Fruit fly (Drosophila melanogaster): ENCODE measurements around the gene hid.
A peak's percentile ranks its signal among the peaks of the same experiment; 100 is the strongest.

The hid gene

dm6 chr3L:18144620-18145019 lies 40.8 kb downstream of the hid start (continued):
- TF ChIP-seq Doc3 (GFP tag; IDR thresholded peaks at IDR 0.05; ENCODE audit: partially characterized antibody), result no peak
- TF ChIP-seq CG33213 (GFP tag; optimal IDR thresholded peaks at IDR 0.05), result no peak
- no peak for TF ChIP-seq grn (GFP tag; optimal IDR thresholded peaks at IDR 0.05)
- no peak for TF ChIP-seq Aef1 (GFP tag; IDR thresholded peaks at IDR 0.05)
- no peak for TF ChIP-seq CG11696 (GFP tag; IDR thresholded peaks at IDR 0.05)
- no peak for TF ChIP-seq dmrt11E (tag; optimal IDR thresholded peaks at IDR 0.05)
- no peak for TF ChIP-seq wdn (GFP tag; IDR thresholded peaks at IDR 0.05)
- no peak for TF ChIP-seq CG3847 (GFP tag; IDR thresholded peaks at IDR 0.05)
- TF ChIP-seq dysf (GFP tag; IDR thresholded peaks at IDR 0.05), result no peak
- TF ChIP-seq CG8924 (tag; optimal IDR thresholded peaks at IDR 0.05), result no peak
- no peak for TF ChIP-seq CG15479 (GFP tag; optimal IDR thresholded peaks at IDR 0.05)
- peak; percentile 2 for TF ChIP-seq CG1792 (GFP tag; optimal IDR thresholded peaks at IDR 0.05)
- TF ChIP-seq CG6854 (GFP tag; optimal IDR thresholded peaks at IDR 0.05), result peak; percentile 20
- no peak for TF ChIP-seq Myb (GFP tag; optimal IDR thresholded peaks at IDR 0.05)
- no peak for TF ChIP-seq pan (optimal IDR thresholded peaks at IDR 0.05)
- TF ChIP-seq pan (GFP tag; optimal IDR thresholded peaks at IDR 0.05 in 1 of 2, IDR thresholded peaks at IDR 0.05 in 1 of 2), result no peak
- no peak for TF ChIP-seq lmd (GFP tag; IDR thresholded peaks at IDR 0.05)
- no peak for TF ChIP-seq btn (GFP tag; optimal IDR thresholded peaks at IDR 0.05)
- no peak for TF ChIP-seq CG3163 (GFP tag; optimal IDR thresholded peaks at IDR 0.05)
- TF ChIP-seq row (GFP tag; IDR thresholded peaks at IDR 0.05), result no peak
- TF ChIP-seq CG10267 (tag; optimal IDR thresholded peaks at IDR 0.05), result no peak
- no peak for TF ChIP-seq CG7271 (tag; optimal IDR thresholded peaks at IDR 0.05)
- no peak for TF ChIP-seq usp (GFP tag; optimal IDR thresholded peaks at IDR 0.05)
- TF ChIP-seq NC2α (GFP tag; optimal IDR thresholded peaks at IDR 0.05), result no peak
- TF ChIP-seq cg (GFP tag; optimal IDR thresholded peaks at IDR 0.05), result no peak
- TF ChIP-seq cato (GFP tag; optimal IDR thresholded peaks at IDR 0.05; ENCODE audit: borderline replicate concordance), result no peak
- TF ChIP-seq CG30020 (tag; optimal IDR thresholded peaks at IDR 0.05), result no peak
- no peak for TF ChIP-seq CG8765 (GFP tag; IDR thresholded peaks at IDR 0.05)
- no peak for TF ChIP-seq CG5180 (GFP tag; optimal IDR thresholded peaks at IDR 0.05)
- no peak for TF ChIP-seq CG4360 (GFP tag; IDR thresholded peaks at IDR 0.05)
- no peak for TF ChIP-seq CG3726 (GFP tag; IDR thresholded peaks at IDR 0.05)
- TF ChIP-seq CG2129 (GFP tag; IDR thresholded peaks at IDR 0.05; ENCODE audit: partially characterized antibody), result no peak
- no peak for TF ChIP-seq ash1 (GFP tag; optimal IDR thresholded peaks at IDR 0.05)
- TF ChIP-seq CG6791 (GFP tag; IDR thresholded peaks at IDR 0.05; ENCODE audit: partially characterized antibody), result no peak
- no peak for TF ChIP-seq mirr (GFP tag; optimal IDR thresholded peaks at IDR 0.05)
- TF ChIP-seq disco-r (GFP tag; optimal IDR thresholded peaks at IDR 0.05), result no peak
- no peak for TF ChIP-seq CG11398 (GFP tag; optimal IDR thresholded peaks at IDR 0.05)
- peak; percentile 11 for TF ChIP-seq CG6813 (GFP tag; optimal IDR thresholded peaks at IDR 0.05)
- no peak for TF ChIP-seq CG13287 (GFP tag; IDR thresholded peaks at IDR 0.05; ENCODE audit: partially characterized antibody)
- TF ChIP-seq CG9437 (GFP tag; optimal IDR thresholded peaks at IDR 0.05), result no peak
- no peak for TF ChIP-seq CG3838 (GFP tag; optimal IDR thresholded peaks at IDR 0.05)
- no peak for TF ChIP-seq fd3F (GFP tag; optimal IDR thresholded peaks at IDR 0.05)
- no peak for TF ChIP-seq CG8359 (GFP tag; optimal IDR thresholded peaks at IDR 0.05; ENCODE audit: borderline replicate concordance)
- no peak for TF ChIP-seq stc (GFP tag; IDR thresholded peaks at IDR 0.05)
- no peak for TF ChIP-seq Pdp1 (GFP tag; optimal IDR thresholded peaks at IDR 0.05)
- TF ChIP-seq ftz-f1 (GFP tag; optimal IDR thresholded peaks at IDR 0.05), result peak; percentile 1
- TF ChIP-seq CG4707 (GFP tag; optimal IDR thresholded peaks at IDR 0.05), result no peak
- no peak for TF ChIP-seq CG16813 (GFP tag; IDR thresholded peaks at IDR 0.05; ENCODE audit: partially characterized antibody)
- TF ChIP-seq CG15269 (tag; optimal IDR thresholded peaks at IDR 0.05), result peak; percentile 6
- no peak for TF ChIP-seq CG3995 (GFP tag; optimal IDR thresholded peaks at IDR 0.05)
- no peak for TF ChIP-seq tin (GFP tag; optimal IDR thresholded peaks at IDR 0.05)

Measured in whole organism, embryonic.